Worm (Caenorhabditis elegans): Measurements from ENCODE around the gene F53F4.7.

The F53F4.7 gene

DNA sequence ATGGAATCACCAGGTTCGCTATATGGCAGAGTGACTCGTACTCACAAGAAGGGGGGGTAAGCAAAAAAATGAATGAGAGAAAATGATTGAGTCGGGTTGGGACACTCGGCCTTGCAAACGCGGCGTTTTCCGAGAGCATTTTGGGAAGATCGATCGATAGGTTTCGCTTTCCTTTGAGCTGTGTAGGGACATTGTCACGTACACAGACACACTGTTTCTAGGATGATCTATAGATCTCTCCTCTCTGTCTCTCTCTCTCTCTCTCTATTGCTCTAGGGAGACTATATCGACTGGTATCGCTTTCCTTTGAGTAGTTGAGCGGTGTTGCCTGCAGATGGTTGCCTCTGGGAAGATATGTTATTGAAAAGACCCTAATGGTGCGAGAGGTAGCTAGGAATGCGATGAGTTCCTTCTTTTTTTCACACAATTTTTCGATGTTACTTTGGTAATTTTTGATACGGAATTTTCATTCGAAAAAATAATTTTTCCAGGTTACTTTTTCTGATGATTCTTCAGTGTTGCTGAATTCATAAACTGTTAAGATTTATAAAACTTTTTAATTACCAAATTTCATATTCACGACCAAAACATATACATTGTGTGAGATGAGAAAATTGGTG is 36.1 kb upstream of the F53F4.7 start, which contains the start of gene H37A05.4:
Gene H37A05.4, minus strand, starts transcription at position 51 of the 620 bp plus-strand sequence.
- no peak for TF ChIP-seq W03F9.2 (tag; optimal IDR thresholded peaks at IDR 0.05)
- TF ChIP-seq him-1 (tag; optimal IDR thresholded peaks at IDR 0.05) = no peak
- TF ChIP-seq dao-5 (tag; optimal IDR thresholded peaks at IDR 0.05) = peak; percentile 7

DNA sequence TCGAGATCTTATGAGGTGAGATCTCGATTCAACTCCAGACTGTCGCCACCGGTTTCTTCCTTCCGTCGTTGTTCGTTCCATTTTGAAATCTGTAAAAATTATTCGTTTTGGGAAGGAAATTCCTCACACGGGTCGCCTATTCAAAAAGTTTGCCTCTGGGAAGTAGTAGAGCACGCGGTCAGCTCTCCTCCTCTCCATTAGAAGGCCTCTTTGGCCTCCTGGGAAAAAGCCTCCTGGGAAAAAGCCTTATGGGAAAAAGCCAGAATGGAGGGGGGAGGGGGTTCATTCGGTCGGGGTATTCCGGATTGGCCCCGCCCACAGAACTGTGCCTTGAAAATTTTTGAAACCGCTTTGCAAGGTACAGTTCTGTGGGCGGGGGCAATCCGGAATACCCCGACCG is 33.8 kb upstream of the F53F4.7 start:
- TF ChIP-seq W03F9.2 (tag; optimal IDR thresholded peaks at IDR 0.05) = no peak
- no peak for TF ChIP-seq dao-5 (tag; optimal IDR thresholded peaks at IDR 0.05)
- no peak for TF ChIP-seq him-1 (tag; optimal IDR thresholded peaks at IDR 0.05)

DNA sequence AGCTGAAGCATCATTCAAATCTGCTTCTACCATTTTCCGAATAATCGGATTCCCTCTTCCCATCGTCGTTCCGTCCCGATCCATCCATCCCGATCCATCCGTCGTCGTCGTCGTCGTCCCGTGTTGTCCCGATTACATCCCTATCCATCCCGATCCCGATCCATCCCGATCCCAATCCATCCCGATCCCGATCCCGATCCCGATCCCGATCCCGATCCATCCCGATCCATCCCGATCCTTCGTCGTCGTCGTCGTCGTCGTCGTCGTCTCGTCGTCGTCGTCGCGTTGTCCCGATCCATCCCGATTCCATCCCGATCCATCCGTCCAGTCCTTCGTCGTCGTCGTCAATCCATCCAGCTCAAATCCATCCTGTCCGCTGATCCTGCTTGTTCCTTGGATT is 33.4 kb upstream of the F53F4.7 start:
- TF ChIP-seq W03F9.2 (tag; optimal IDR thresholded peaks at IDR 0.05) = no peak
- no peak for TF ChIP-seq him-1 (tag; optimal IDR thresholded peaks at IDR 0.05)
- no peak for TF ChIP-seq dao-5 (tag; optimal IDR thresholded peaks at IDR 0.05)

DNA sequence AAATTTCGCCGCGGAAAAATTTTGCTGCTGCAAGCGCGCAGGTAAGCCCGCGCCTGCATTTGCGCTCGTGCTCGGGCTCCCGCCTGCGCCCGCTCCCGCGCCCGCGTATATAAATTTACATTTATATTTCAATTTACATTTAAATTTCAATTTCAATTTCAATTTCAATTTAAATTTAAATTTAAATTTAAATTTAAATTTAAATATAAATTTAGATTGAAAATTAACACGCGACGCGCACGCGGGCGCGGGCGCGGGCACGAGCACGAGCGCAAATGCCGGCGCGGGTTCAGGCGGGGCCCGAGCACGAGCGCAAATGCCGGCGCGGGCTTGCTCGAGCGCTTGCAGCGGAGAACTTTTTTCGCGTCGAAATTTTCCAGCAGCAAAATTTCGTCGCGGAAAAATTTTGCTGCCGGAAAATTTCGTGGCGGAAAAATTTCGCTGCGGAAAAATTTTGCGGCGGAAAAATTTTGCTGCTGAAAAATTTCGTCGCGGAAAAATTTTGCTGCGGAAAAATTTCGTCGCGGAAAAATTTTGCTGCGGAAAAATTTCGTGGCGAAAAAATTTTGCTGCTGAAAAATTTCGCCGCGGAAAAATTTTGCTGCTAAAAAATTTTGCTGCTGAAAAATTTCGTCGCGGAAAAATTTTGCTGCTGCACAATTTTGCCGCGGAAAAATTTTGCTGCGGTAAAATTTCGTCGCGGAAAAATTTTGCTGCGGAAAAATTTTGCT is 32.2 kb upstream of the F53F4.7 start:
- TF ChIP-seq him-1 (tag; optimal IDR thresholded peaks at IDR 0.05) (no peak), W03F9.2 (tag; optimal IDR thresholded peaks at IDR 0.05) (no peak)

DNA sequence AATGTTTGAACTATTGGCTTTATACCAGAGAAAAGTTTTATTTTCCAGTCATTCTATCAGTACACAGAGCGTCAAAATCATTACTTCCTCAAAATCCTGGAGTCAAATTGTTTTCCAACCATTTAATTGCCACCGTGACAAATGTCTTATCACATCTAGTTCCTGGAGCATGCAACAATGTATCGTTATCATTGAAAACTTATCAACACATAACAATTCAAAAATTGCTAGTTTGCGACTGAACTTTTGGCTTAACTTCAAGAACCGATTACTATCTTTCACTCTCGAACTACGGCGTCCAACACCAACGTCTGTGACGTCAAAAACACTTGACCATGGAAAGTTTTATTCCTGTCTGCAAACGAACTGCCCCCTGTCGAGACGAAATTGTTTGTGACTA is 24.3 kb upstream of the F53F4.7 start:
- no peak for TF ChIP-seq him-1 (tag; optimal IDR thresholded peaks at IDR 0.05)
- TF ChIP-seq W03F9.2 (tag; optimal IDR thresholded peaks at IDR 0.05) = no peak
- TF ChIP-seq dao-5 (tag; optimal IDR thresholded peaks at IDR 0.05) = no peak

DNA sequence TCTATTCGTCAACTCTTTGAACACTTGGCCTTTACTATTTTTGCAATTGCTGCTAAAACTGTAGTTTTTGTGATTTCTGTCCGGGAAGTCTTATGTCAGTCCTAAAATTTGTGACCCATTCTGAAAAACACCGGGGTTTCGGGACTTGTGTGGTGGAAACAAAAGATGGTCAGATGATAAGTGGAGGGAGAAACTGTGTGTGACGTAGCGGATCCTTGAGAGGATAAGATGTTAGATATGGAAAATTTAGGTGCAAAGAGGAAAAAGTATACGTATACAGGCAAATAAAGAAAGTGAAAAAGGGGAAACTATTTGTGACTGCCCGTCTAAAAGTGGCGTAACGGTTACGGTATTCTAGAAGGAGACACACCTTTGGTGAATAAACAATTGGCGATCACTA is 22.6 kb upstream of the F53F4.7 start:
- TF ChIP-seq dao-5 (tag; optimal IDR thresholded peaks at IDR 0.05) (no peak), W03F9.2 (tag; optimal IDR thresholded peaks at IDR 0.05) (no peak), him-1 (tag; optimal IDR thresholded peaks at IDR 0.05) (no peak)

DNA sequence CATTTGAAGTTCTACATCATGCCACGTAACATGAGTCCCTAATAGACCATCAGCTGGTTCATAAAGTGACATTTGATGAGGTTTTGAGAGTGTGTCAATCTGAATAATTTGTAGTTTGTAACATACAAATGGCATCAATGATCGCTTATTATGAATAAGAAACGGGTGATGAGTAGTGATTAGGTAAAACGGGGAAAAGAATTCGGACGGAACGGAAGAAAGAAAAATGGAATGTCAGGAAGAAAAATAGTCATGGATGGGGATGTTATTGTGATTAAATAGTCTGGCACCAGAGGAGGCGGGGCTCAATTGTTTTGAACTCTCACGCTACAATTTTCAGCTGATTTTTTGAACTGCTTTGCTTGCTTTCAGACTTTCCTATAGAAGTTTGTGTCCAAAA is 20.4 kb upstream of the F53F4.7 start, which contains the start of gene H37A05.2:
Gene H37A05.2, minus strand, starts transcription at position 101 of the 400 bp plus-strand sequence.
- no peak for TF ChIP-seq him-1 (tag; optimal IDR thresholded peaks at IDR 0.05)

DNA sequence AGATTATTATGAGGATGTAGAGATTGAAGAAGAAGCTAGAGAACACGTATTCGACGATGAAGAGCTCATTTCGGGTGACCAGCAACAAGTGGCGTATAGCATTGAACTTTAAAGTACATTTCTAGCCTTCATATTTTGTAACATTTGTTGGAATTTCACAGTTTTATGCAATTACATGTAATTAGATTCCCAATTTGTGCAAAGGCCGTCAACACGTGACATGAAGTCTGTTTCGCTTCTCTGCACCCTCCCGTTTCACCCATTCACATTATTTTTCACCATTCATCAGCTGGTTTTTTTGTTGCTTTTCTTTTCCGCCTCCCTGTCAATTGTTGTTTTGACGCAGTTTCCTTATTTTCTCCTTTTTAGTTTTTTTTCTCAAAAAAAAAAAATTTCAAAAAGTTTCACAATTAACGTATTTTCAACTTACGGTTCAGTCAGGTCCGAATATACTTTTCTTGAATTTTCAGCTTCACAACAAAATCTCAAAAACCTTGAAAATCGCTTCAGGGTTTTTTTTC is 13.4 kb upstream of the F53F4.7 start, which contains the start of gene sde-2:
Gene sde-2, plus strand, starts transcription at position 471 of the 521 bp plus-strand sequence.
- TF ChIP-seq W03F9.2 (tag; optimal IDR thresholded peaks at IDR 0.05) (no peak), him-1 (tag; optimal IDR thresholded peaks at IDR 0.05) (no peak), dao-5 (tag; optimal IDR thresholded peaks at IDR 0.05) (no peak)

DNA sequence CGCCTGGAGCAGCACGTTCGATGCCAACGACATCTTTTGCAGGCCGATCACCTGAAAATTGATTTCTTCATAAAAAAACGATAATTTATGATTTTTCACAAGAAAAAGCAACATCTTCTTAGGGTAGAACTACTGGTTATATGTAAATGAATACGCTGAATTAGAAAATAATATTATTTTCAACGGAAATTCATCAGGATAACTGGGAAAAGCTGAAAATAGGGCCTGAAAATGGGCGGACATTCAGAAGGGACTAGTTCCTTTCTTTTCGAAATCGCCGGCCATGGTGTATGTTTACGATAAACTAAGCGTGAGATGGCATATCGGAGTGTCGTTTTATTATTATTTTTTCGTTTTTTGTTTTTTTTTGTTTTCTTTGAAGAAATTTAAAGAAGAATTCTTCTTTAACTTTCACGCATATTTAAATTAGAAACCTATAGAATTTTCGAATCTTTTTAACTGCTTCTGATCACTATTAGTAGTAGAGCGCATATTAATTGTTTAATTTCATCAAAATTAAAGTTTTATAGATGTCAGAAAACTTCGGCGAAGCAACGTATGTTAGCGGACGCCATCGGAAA is 11.8 kb upstream of the F53F4.7 start, which contains the start of the genes nduv-2 and F53F4.12:
Gene nduv-2, minus strand, starts transcription at position 51 of the 581 bp plus-strand sequence.
Gene F53F4.12, plus strand, starts transcription at position 531 of the 581 bp plus-strand sequence.
- TF ChIP-seq W03F9.2 (tag; optimal IDR thresholded peaks at IDR 0.05) = no peak
- TF ChIP-seq dao-5 (tag; optimal IDR thresholded peaks at IDR 0.05) = no peak
- TF ChIP-seq him-1 (tag; optimal IDR thresholded peaks at IDR 0.05) = no peak

DNA sequence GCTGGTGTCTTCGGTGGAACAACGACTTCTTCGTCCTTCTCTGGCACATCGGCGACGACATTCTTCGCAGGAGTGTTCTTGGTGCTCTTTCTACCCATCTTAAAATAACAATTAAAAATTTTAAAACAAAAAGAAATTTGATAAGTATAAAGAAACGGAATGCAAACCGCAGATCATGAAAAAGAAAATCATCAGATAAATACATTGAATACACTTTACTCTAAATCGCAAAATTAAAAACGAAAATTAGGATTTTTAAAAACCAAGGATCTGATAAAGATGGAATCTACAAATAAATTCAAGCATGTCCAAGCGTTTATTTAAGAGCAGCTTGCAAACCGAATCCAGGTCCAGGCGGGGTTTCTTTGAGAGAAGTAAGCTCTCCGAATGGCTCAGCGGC is 10.7 kb upstream of the F53F4.7 start, which contains the start of gene F53F4.11:
Gene F53F4.11, minus strand, starts transcription at position 101 of the 400 bp plus-strand sequence.
- TF ChIP-seq W03F9.2 (tag; optimal IDR thresholded peaks at IDR 0.05) (no peak), dao-5 (tag; optimal IDR thresholded peaks at IDR 0.05) (no peak), him-1 (tag; optimal IDR thresholded peaks at IDR 0.05) (no peak)

DNA sequence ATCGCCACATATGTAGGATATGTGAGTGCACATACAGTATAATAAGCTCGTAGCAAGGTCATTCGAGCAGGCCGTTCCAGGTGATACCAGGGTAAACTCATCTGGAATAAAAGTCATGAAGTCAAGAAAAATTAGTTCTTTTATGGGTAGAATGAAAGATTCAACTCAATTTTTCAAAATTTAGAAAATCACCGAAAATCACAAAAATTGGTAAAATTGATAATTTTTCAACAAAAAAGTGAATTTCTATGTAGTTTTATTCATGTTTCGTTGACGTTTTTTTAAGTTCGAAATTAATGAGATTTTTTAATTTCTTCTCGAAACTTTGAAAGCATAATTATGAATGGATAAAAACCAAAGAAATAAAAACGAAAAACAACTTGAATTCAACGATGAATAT is 8.0 kb upstream of the F53F4.7 start, which contains the start of gene F53F4.16:
Gene F53F4.16, minus strand, starts transcription at position 101 of the 400 bp plus-strand sequence.
- TF ChIP-seq dao-5 (tag; optimal IDR thresholded peaks at IDR 0.05) (no peak), W03F9.2 (tag; optimal IDR thresholded peaks at IDR 0.05) (no peak), him-1 (tag; optimal IDR thresholded peaks at IDR 0.05) (no peak)

DNA sequence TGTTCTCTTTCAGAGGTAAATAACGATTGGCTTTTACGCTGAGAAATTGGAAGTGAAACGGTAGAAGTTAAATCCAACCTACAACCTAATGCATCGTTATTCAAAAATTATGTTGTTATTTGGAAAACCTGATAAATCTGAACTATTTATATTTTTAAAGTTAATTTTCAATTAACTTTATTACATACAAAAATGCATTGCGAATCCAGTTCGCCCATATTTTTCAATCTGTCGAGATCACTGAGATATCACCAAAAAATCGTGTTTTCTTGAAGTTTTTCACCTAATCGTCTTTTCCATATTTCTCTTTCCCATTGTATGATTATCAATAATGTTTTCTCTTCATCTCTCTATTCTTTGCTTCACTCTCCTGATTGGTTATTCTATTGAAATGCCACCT is 6.9 kb upstream of the F53F4.7 start, which contains the start of gene F53F4.15:
Gene F53F4.15, plus strand, starts transcription at position 301 of the 400 bp plus-strand sequence.
- TF ChIP-seq W03F9.2 (tag; optimal IDR thresholded peaks at IDR 0.05) (no peak), dao-5 (tag; optimal IDR thresholded peaks at IDR 0.05) (no peak), him-1 (tag; optimal IDR thresholded peaks at IDR 0.05) (no peak)

DNA sequence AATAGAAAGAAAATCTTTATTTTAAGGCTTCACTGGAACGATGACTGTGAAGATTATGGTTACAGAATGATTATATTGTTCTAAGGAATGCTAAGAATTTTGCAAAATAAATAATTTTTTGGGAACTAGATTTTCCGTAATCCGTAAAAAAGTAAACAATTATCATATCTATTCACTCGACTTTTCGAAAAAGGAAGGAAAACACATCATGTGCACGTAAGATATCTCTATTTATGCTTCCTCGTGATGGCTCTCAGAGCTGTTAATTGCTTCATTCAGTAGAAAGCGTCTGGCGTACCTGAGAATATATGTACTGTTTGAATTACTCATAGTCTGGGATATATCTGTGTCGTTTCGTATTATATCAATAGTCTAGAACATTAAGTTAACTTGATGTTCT is 6.0 kb upstream of the F53F4.7 start, which contains the start of gene srd-11:
Gene srd-11, minus strand, starts transcription at position 101 of the 400 bp plus-strand sequence.
- TF ChIP-seq W03F9.2 (tag; optimal IDR thresholded peaks at IDR 0.05) (no peak), him-1 (tag; optimal IDR thresholded peaks at IDR 0.05) (no peak), dao-5 (tag; optimal IDR thresholded peaks at IDR 0.05) (no peak)

Measured in whole organism, L4/young adult.